Fruit fly (Drosophila melanogaster): ENCODE results near the gene CG15546.

- TF ChIP-seq CG33017 (tag; optimal IDR thresholded peaks at IDR 0.05) (no peak), CG11617 (GFP tag; optimal IDR thresholded peaks at IDR 0.05) (no peak), kay (GFP tag; ENCODE audit: borderline replicate concordance) (no peak), pad (GFP tag; optimal IDR thresholded peaks at IDR 0.05) (peak; percentile 65), Clk (GFP tag; optimal IDR thresholded peaks at IDR 0.05) (no peak), Mnt (GFP tag; optimal IDR thresholded peaks at IDR 0.05) (peak; percentile 29)
Measured at dm6 chr3R:30912402-30912801, 36.4 kb upstream of the CG15546 start, which contains the start of gene Ptx1.

Data from whole organism, adult.